Fruit fly (Drosophila melanogaster) whole organism, pupa: ENCODE data around the gene chinmo.

Experiments
- CG10348 ChIP-seq: fragments of 200-800 bp; sonication (Bioruptor generic); IDR thresholded peaks from 2 replicates; pipeline ENCODE4 v1.3.6; 2022; ENCODE audit warnings: missing biosample characterization, missing genetic modification characterization
- CG12605 ChIP-seq: fragments of 200-800 bp; sonication (Bioruptor generic); IDR thresholded peaks from 2 replicates; pipeline ENCODE4 v1.3.6; 2022; ENCODE audit warnings: missing biosample characterization, missing genetic modification characterization
- CG13204 ChIP-seq: fragments of 200-800 bp; sonication (Bioruptor generic); optimal IDR thresholded peaks from 2 replicates; lab custom pipeline; 2018; ENCODE audit warnings: missing biosample characterization, mild to moderate bottlenecking, missing genetic modification characterization, moderate library complexity
- CG14655 ChIP-seq: fragments of 200-800 bp; sonication (Bioruptor generic); optimal IDR thresholded peaks from 3 replicates; lab custom pipeline; 2017; ENCODE audit warnings: mild to moderate bottlenecking, missing biosample characterization, missing genetic modification reagents, missing genetic modification characterization
- CG8159 ChIP-seq: fragments of 200-800 bp; sonication (Bioruptor generic); optimal IDR thresholded peaks from 3 replicates; lab custom pipeline; 2018; ENCODE audit warnings: missing biosample characterization, mild to moderate bottlenecking, missing genetic modification characterization, moderate library complexity
- Ets98B ChIP-seq: fragments of 200-800 bp; sonication (Bioruptor generic); IDR thresholded peaks from 2 replicates; pipeline ENCODE4 v1.3.6; 2022; ENCODE audit warnings: missing biosample characterization, missing genetic modification characterization
- fd96Ca ChIP-seq: fragments of 200-800 bp; sonication (Bioruptor generic); IDR thresholded peaks from 3 replicates; pipeline ENCODE4 v1.3.6; 2022; ENCODE audit warnings: missing biosample characterization, missing genetic modification characterization
- rn ChIP-seq: fragments of 200-800 bp; sonication (Bioruptor generic); IDR thresholded peaks from 2 replicates; pipeline ENCODE4 v1.3.6; 2022; ENCODE audit warnings: missing biosample characterization, missing genetic modification characterization

DNA sequence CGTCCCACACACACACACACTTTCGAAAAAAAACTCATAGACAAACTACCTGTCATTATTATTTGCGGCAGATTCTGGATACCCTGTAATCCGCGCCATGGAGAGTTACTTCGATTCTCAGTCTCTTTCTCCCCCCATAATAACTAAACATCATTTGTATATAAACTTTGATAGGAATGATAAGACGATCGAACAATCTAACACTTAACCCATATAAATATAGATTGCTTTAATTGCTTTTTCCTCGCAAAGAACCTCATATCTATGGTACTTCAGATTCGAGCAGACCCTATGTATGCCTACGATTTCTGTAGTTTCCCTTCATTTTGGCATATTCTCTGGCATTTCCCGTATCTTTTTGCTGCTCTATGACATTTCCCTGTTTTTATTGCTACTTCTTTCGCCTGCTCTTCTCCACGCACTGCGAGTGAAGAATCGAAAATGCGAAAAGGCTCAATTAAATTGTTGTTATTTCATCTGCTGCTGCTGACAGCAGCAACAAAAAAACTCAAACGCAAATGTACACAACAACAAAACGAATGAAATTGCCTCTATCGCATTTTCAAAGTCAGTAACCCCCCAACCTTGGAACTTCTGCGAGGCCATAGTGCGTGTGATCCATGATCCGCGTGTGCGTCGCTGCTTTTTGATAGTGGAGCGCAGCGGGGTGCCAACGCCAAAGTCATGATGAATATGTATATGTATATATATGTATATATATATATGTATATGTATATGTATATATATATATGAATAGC, 16.8 kb upstream of the chinmo start:
- TF ChIP-seq CG12605 (no peak), CG14655 (no peak), Ets98B (no peak), CG13204 (GFP tag; lab: Kevin White, UChicago) (no peak), rn (GFP tag; lab: Robert Waterston, UW) (no peak), CG10348 (GFP tag; lab: Robert Waterston, UW) (no peak), CG8159 (no peak), fd96Ca (GFP tag; lab: Robert Waterston, UW) (no peak)
